Fruit fly (Drosophila melanogaster) whole organism, embryonic: ENCODE measurements around the gene CG14221.

Source experiments
- Atf3 ChIP-seq: fragments of 200-800 bp; sonication (Bioruptor generic); optimal IDR thresholded peaks from 3 replicates; lab custom pipeline; 2016; ENCODE audit warnings: missing biosample characterization, missing genetic modification characterization
- BtbVII ChIP-seq: fragments of 200-800 bp; sonication (Bioruptor generic); optimal IDR thresholded peaks from 3 replicates; lab custom pipeline; 2017; ENCODE audit warnings: missing biosample characterization, mild to moderate bottlenecking, missing genetic modification characterization
- CG10274 ChIP-seq: fragments of 200-800 bp; sonication (Bioruptor generic); optimal IDR thresholded peaks from 3 replicates; lab custom pipeline; 2017; ENCODE audit warnings: missing biosample characterization, mild to moderate bottlenecking, missing genetic modification characterization
- CG10543 ChIP-seq: fragments of 200-800 bp; sonication (Bioruptor generic); optimal IDR thresholded peaks from 3 replicates; lab custom pipeline; 2017; ENCODE audit warnings: missing biosample characterization, mild to moderate bottlenecking, missing genetic modification characterization, moderate library complexity
- CG1603 ChIP-seq: fragments of 200-800 bp; sonication (Bioruptor generic); optimal IDR thresholded peaks from 2 replicates; lab custom pipeline; 2019; ENCODE audit warnings: missing biosample characterization, mild to moderate bottlenecking, missing genetic modification characterization, moderate library complexity
- CG18011 ChIP-seq: fragments of 200-800 bp; sonication (Bioruptor generic); optimal IDR thresholded peaks from 2 replicates; lab custom pipeline; 2017; ENCODE audit warnings: missing biosample characterization, missing genetic modification characterization, mild to moderate bottlenecking, moderate library complexity, missing genotype
- CG1832 ChIP-seq: fragments of 200-800 bp; sonication (Bioruptor generic); optimal IDR thresholded peaks from 2 replicates; lab custom pipeline; 2017; ENCODE audit warnings: missing biosample characterization, mild to moderate bottlenecking, missing genetic modification characterization, inconsistent platforms
- CG2116 ChIP-seq: fragments of 200-800 bp; sonication (Bioruptor generic); optimal IDR thresholded peaks from 3 replicates; lab custom pipeline; 2018; ENCODE audit warnings: missing biosample characterization, mild to moderate bottlenecking, missing genetic modification characterization
- CG3995 ChIP-seq: fragments of 200-800 bp; sonication (Bioruptor generic); optimal IDR thresholded peaks from 3 replicates; lab custom pipeline; 2016; ENCODE audit warnings: missing biosample characterization, missing genetic modification characterization
- CG7987 ChIP-seq: fragments of 200-800 bp; sonication (Bioruptor generic); optimal IDR thresholded peaks from 2 replicates; lab custom pipeline; 2018; ENCODE audit warnings: missing biosample characterization, mild to moderate bottlenecking, missing genetic modification characterization, moderate library complexity
- CG8359 ChIP-seq: fragments of 200-800 bp; sonication (Bioruptor generic); optimal IDR thresholded peaks from 2 replicates; lab custom pipeline; 2017; ENCODE audit warnings: missing biosample characterization, mild to moderate bottlenecking, missing genetic modification characterization, borderline replicate concordance
- CG9215 ChIP-seq: fragments of 200-800 bp; sonication (Bioruptor generic); IDR thresholded peaks from 2 replicates; pipeline ENCODE4 v1.3.6; 2022; ENCODE audit warnings: missing biosample characterization, missing genetic modification characterization
- CHES-1-like ChIP-seq: fragments of 200-800 bp; sonication (Bioruptor generic); optimal IDR thresholded peaks from 2 replicates; lab custom pipeline; 2016; ENCODE audit warnings: missing biosample characterization, missing genetic modification characterization
- CTCF ChIP-seq: fragments of 200-800 bp; sonication (Bioruptor generic); optimal IDR thresholded peaks from 2 replicates; lab custom pipeline; 2017; ENCODE audit warnings: missing biosample characterization, mild to moderate bottlenecking, missing genetic modification characterization, moderate library complexity
- CkIIα-i1 ChIP-seq: fragments of 200-800 bp; sonication (Bioruptor generic); IDR thresholded peaks from 2 replicates; pipeline ENCODE4 v1.3.6; 2022; ENCODE audit warnings: missing biosample characterization, missing genetic modification characterization
- Deaf1 ChIP-seq: fragments of 200-800 bp; optimal IDR thresholded peaks from 3 replicates; lab custom pipeline; 2019; ENCODE audit warnings: missing biosample characterization, mild to moderate bottlenecking, missing genetic modification characterization, moderate library complexity
- Dll ChIP-seq: fragments of 200-800 bp; sonication (Bioruptor generic); IDR thresholded peaks from 4 replicates; pipeline ENCODE4 v1.3.6; 2022; ENCODE audit warnings: missing biosample characterization, missing genetic modification characterization; ENCODE audit not compliant: partially characterized antibody
- Gsc ChIP-seq: fragments of 200-800 bp; sonication (Bioruptor generic); IDR thresholded peaks from 2 replicates; pipeline ENCODE4 v1.3.6; 2022; ENCODE audit warnings: missing biosample characterization, missing genetic modification characterization
- HLH4C ChIP-seq: fragments of 200-800 bp; sonication (Bioruptor generic); IDR thresholded peaks from 3 replicates; pipeline ENCODE4 v1.3.6; 2022; ENCODE audit warnings: missing biosample characterization, missing genetic modification characterization; ENCODE audit not compliant: partially characterized antibody
- Nf-YB ChIP-seq: fragments of 200-800 bp; sonication (Bioruptor generic); optimal IDR thresholded peaks from 3 replicates; lab custom pipeline; 2019; ENCODE audit warnings: missing biosample characterization, mild to moderate bottlenecking, missing genetic modification characterization, moderate library complexity
- Oaz ChIP-seq: fragments of 200-800 bp; sonication (Bioruptor generic); IDR thresholded peaks from 2 replicates; pipeline ENCODE4 v1.3.6; 2022; ENCODE audit warnings: missing biosample characterization, missing genetic modification characterization
- PHDP ChIP-seq: fragments of 200-800 bp; sonication (Bioruptor generic); optimal IDR thresholded peaks from 3 replicates; lab custom pipeline; 2018; ENCODE audit warnings: missing biosample characterization, mild to moderate bottlenecking, missing genetic modification characterization, moderate library complexity
- Scr ChIP-seq: fragments of 200-800 bp; sonication (Bioruptor generic); IDR thresholded peaks from 2 replicates; pipeline ENCODE4 v1.3.6; 2022; ENCODE audit warnings: missing biosample characterization, missing genetic modification characterization; ENCODE audit not compliant: partially characterized antibody
- Sry-δ ChIP-seq: fragments of 200-800 bp; sonication (Bioruptor generic); optimal IDR thresholded peaks from 2 replicates; lab custom pipeline; 2016; ENCODE audit warnings: missing biosample characterization, missing genetic modification characterization
- TFAM ChIP-seq: fragments of 200-800 bp; sonication (Bioruptor generic); optimal IDR thresholded peaks from 2 replicates; lab custom pipeline; 2017; ENCODE audit warnings: missing biosample characterization, missing genetic modification characterization, inconsistent platforms
- Trl ChIP-seq, 3 experiments: fragments of >200 bp in 2 of 3; fragments of 200-800 bp in 1 of 3; sonication (Bioruptor generic) in 1 of 3; optimal IDR thresholded peaks; 2 replicates in 1 of 3; 3 replicates in 2 of 3; lab custom pipeline; 2016 to 2017; ENCODE audit warnings: missing biosample characterization in 1 of 3, missing genetic modification characterization in 1 of 3
- aop ChIP-seq: fragments of 200-800 bp; sonication (Bioruptor generic); IDR thresholded peaks from 2 replicates; pipeline ENCODE4 v1.3.6; 2022; ENCODE audit warnings: missing biosample characterization, missing genetic modification characterization
- ash1 ChIP-seq: fragments of 200-800 bp; sonication (Bioruptor generic); optimal IDR thresholded peaks from 2 replicates; lab custom pipeline; 2018; ENCODE audit warnings: missing biosample characterization, mild to moderate bottlenecking, missing genetic modification characterization
- bab2 ChIP-seq: fragments of 200-800 bp; sonication (Bioruptor generic); optimal IDR thresholded peaks from 2 replicates; lab custom pipeline; 2016; ENCODE audit warnings: missing biosample characterization, missing genetic modification characterization
- bbx ChIP-seq: fragments of 200-800 bp; sonication (Bioruptor generic); IDR thresholded peaks from 2 replicates; pipeline ENCODE4 v1.3.6; 2022; ENCODE audit warnings: missing biosample characterization, missing genetic modification characterization; ENCODE audit not compliant: partially characterized antibody
- corto ChIP-seq: fragments of 200-800 bp; sonication (Bioruptor generic); optimal IDR thresholded peaks from 2 replicates; lab custom pipeline; 2016; ENCODE audit warnings: missing biosample characterization, mild to moderate bottlenecking, missing genetic modification characterization, moderate library complexity
- crol ChIP-seq: fragments of 200-800 bp; sonication (Bioruptor generic); IDR thresholded peaks from 2 replicates; pipeline ENCODE4 v1.3.6; 2022; ENCODE audit warnings: missing biosample characterization, missing genetic modification characterization
- fd96Cb ChIP-seq: fragments of 200-800 bp; sonication (Bioruptor generic); optimal IDR thresholded peaks from 2 replicates; lab custom pipeline; 2018; ENCODE audit warnings: missing biosample characterization, mild to moderate bottlenecking, missing genetic modification characterization, moderate library complexity
- hkb ChIP-seq, 2 experiments: fragments of 200-800 bp in 1 of 2; fragments of >200 bp in 1 of 2; sonication (Bioruptor generic) in 1 of 2; IDR thresholded peaks in 1 of 2; optimal IDR thresholded peaks in 1 of 2; 2 replicates each; pipeline versions ENCODE4 v1.3.6 to Lab custom; 2017 to 2022; ENCODE audit warnings: missing biosample characterization in 1 of 2, missing genetic modification characterization in 1 of 2
- insv ChIP-seq, 2 experiments: fragments of 200-800 bp; sonication (Bioruptor generic); optimal IDR thresholded peaks; 3 replicates each; lab custom pipeline; 2016 to 2018; ENCODE audit warnings: missing biosample characterization in 2 of 2, missing genetic modification characterization in 2 of 2
- ken ChIP-seq: fragments of 200-800 bp; sonication (Bioruptor generic); IDR thresholded peaks from 3 replicates; pipeline ENCODE4 v1.3.6; 2022; ENCODE audit warnings: missing biosample characterization, missing genetic modification characterization
- kni ChIP-seq: fragments of 200-800 bp; sonication (Bioruptor generic); optimal IDR thresholded peaks from 3 replicates; lab custom pipeline; 2017; ENCODE audit warnings: mild to moderate bottlenecking, missing biosample characterization, missing genetic modification reagents, missing genetic modification characterization
- lab ChIP-seq: fragments of 200-800 bp; sonication (Bioruptor generic); optimal IDR thresholded peaks from 3 replicates; lab custom pipeline; 2017; ENCODE audit warnings: missing biosample characterization, missing genetic modification characterization, mild to moderate bottlenecking, moderate library complexity, missing genetic modification reagents
- ranshi ChIP-seq: fragments of 200-800 bp; sonication (Bioruptor generic); IDR thresholded peaks from 2 replicates; pipeline ENCODE4 v1.3.6; 2022; ENCODE audit warnings: missing biosample characterization, missing genetic modification characterization
- row ChIP-seq: fragments of 200-800 bp; sonication (Bioruptor generic); IDR thresholded peaks from 3 replicates; pipeline ENCODE4 v1.3.6; 2022; ENCODE audit warnings: missing biosample characterization, missing genetic modification characterization
- sens ChIP-seq: fragments of 200-800 bp; sonication (Bioruptor generic); peaks from one replicate; lab custom pipeline; 2016; ENCODE audit warnings: missing biosample characterization, missing genetic modification characterization
- sima ChIP-seq: fragments of 200-800 bp; sonication (Bioruptor generic); optimal IDR thresholded peaks from 2 replicates; lab custom pipeline; 2016; ENCODE audit warnings: missing biosample characterization, missing genetic modification characterization
- so ChIP-seq: fragments of 200-800 bp; sonication (Bioruptor generic); IDR thresholded peaks from 3 replicates; pipeline ENCODE4 v1.3.6; 2022; ENCODE audit warnings: missing biosample characterization, missing genetic modification characterization
- tup ChIP-seq: fragments of 200-800 bp; sonication (Bioruptor generic); optimal IDR thresholded peaks from 2 replicates; lab custom pipeline; 2016; ENCODE audit warnings: missing biosample characterization, mild to moderate bottlenecking, missing genetic modification characterization, moderate library complexity
- wor ChIP-seq: fragments of 200-800 bp; sonication (Bioruptor generic); IDR thresholded peaks from 2 replicates; pipeline ENCODE4 v1.3.6; 2022; ENCODE audit warnings: missing biosample characterization, missing genetic modification characterization
- zf30C ChIP-seq: fragments of 200-800 bp; sonication (Bioruptor generic); optimal IDR thresholded peaks from 3 replicates; lab custom pipeline; 2018; ENCODE audit warnings: missing biosample characterization, mild to moderate bottlenecking, missing genetic modification characterization

The CG14221 gene

DNA sequence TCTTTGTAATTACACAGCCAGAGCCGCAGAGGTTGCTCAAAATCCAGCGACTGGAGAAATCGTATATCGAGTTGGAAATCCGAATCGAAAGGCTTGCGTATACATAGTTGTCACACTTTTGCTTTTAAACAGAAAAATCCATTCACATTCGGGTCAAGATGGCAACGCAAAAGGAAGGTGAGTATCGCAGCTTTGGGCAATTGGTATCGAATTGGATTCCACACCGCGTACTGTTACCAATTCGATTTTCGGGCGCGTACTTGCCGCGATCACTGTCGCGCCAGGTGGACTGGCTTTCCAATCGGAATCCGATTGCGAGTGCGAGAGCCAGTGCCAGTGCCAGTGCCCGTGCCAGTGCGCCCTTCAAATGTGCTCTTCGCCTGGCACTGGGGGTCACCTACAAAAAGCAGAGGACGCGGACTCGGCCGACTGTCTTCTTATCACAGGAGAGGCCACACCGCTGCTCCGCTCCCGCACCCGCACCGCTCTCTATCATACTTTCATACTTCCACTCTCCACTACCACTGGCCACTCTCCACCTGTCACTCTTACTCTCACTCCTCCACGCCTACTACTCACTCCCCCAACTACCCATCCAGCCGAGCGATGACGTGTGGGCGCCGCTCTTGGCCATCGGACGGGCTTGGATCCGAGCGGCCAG lies 46.5 kb upstream of the CG14221 start (continued):
- TF ChIP-seq crol (GFP tag; lab: Robert Waterston, UW) (peak; percentile 77), insv (GFP tag; optimal IDR thresholded peaks at IDR 0.05; lab: Kevin White, UChicago) (peak in 1 of 2 experiments; percentile 84), sens (GFP tag; lab: Kevin White, UChicago) (peak; percentile 37), Trl (optimal IDR thresholded peaks at IDR 0.05; lab: Kevin White, UChicago) (peak; percentile 46 to 50), Trl (GFP tag; optimal IDR thresholded peaks at IDR 0.05; lab: Kevin White, UChicago) (no peak), Deaf1 (tag; lab: Kevin White, UChicago) (peak; percentile 36), CG9215 (GFP tag; lab: Robert Waterston, UW) (no peak)

DNA sequence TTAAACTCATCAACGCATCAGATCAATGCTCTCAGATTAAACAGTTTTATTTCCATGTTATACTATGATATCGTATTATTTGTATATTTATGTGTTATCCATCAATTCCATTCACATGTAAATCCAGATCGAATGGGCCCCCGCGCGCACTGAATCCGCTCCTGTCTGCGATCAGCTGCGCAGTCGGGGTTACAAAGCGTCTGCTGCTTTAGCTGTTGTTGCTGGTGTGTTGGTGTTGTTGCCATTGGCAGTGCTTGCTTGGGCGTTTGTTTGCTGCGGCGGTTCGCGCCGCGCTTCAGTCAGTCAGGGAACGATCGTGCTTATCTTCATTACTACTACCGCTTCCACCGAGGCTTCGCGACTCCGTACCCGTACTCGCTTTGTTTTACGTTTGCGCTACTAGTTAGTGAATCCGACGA lies 46.0 kb upstream of the CG14221 start, which contains the start of gene Zw:
Gene Zw (plus strand): TSS at position 262 of the 419 bp plus-strand sequence.
- TF ChIP-seq CTCF (no peak), Sry-δ (GFP tag; lab: Kevin White, UChicago) (no peak), BtbVII (GFP tag; lab: Kevin White, UChicago) (peak; percentile 26), row (GFP tag; lab: Robert Waterston, UW) (peak; percentile 94), kni (GFP tag; lab: Kevin White, UChicago) (peak; percentile 25), ranshi (GFP tag; lab: Robert Waterston, UW) (peak; percentile 49; the same call in 1 of the 2 replicates), Dll (GFP tag; lab: Robert Waterston, UW) (0 out of 4 replicates have a peak, but pooled peaks have one; percentile 19), ash1 (GFP tag; lab: Kevin White, UChicago) (no peak), CG10543 (GFP tag; lab: Kevin White, UChicago) (peak; percentile 68), CG10274 (GFP tag; lab: Kevin White, UChicago) (no peak), bab2 (GFP tag; lab: Kevin White, UChicago) (peak; percentile 32), PHDP (tag; lab: Kevin White, UChicago) (peak; percentile 19), lab (GFP tag; lab: Kevin White, UChicago) (peak; percentile 29), Scr (GFP tag; lab: Robert Waterston, UW) (peak; percentile 8; the same call in 1 of the 2 replicates), CG1603 (tag; lab: Kevin White, UChicago) (peak; percentile 53), sima (no peak), zf30C (no peak), HLH4C (GFP tag; lab: Robert Waterston, UW) (no peak), tup (GFP tag; lab: Kevin White, UChicago) (no peak), TFAM (GFP tag; lab: Kevin White, UChicago) (no peak), CG1832 (GFP tag; lab: Kevin White, UChicago) (no peak), fd96Cb (peak; percentile 25), corto (no peak), Atf3 (GFP tag; lab: Kevin White, UChicago) (peak; percentile 6), CG7987 (GFP tag; lab: Kevin White, UChicago) (no peak), crol (GFP tag; lab: Robert Waterston, UW) (0 out of 2 replicates have a peak, but pooled peaks have one; percentile 19), CkIIα-i1 (GFP tag; lab: Robert Waterston, UW) (no peak), ken (GFP tag; lab: Robert Waterston, UW) (peak; percentile 55; the same call in 1 of the 3 replicates), CG2116 (GFP tag; lab: Kevin White, UChicago) (no peak), CHES-1-like (GFP tag; lab: Kevin White, UChicago) (no peak), hkb (optimal IDR thresholded peaks at IDR 0.05; lab: Kevin White, UChicago) (no peak), hkb (GFP tag; IDR thresholded peaks at IDR 0.05; lab: Robert Waterston, UW) (peak; percentile 27; the same call in 1 of the 2 replicates), wor (GFP tag; lab: Robert Waterston, UW) (no peak), CG3995 (GFP tag; lab: Kevin White, UChicago) (no peak), Gsc (GFP tag; lab: Robert Waterston, UW) (0 out of 2 replicates have a peak, but pooled peaks have one; percentile 16), bbx (GFP tag; lab: Robert Waterston, UW) (peak; percentile 61), CG18011 (GFP tag; lab: Kevin White, UChicago) (no peak), so (GFP tag; lab: Robert Waterston, UW) (0 out of 3 replicates have a peak, but pooled peaks have one; percentile 37), Nf-YB (GFP tag; lab: Kevin White, UChicago) (no peak), Oaz (GFP tag; lab: Robert Waterston, UW) (no peak), CG8359 (no peak), aop (GFP tag; lab: Robert Waterston, UW) (no peak)
